Worm (Caenorhabditis elegans): ENCODE data around the gene col-80.

Gene col-80

DNA sequence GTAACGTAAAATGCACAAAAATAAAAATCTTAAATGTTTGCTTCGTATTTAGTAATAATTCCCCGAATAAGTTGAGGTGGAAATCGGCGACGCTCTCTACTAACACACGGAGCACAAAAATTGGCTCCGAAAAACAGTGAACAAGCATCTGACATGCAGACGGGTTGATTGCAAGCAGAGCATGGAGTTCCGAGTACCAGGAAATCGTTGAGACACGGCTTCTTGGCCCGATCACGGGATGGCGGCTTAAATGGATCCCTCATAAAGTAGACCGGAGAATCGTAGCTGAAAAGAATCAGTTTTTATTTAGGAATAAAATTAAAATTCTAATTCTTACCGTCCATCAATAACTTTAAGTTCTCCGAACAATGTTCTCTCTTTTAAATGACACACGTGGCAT is 44.7 kb upstream of the col-80 start (continued):
- 0 out of 2 replicates have a peak, but pooled peaks have one; percentile 32 for TF ChIP-seq hsf-1 (GFP tag; IDR thresholded peaks at IDR 0.05)
- no peak for TF ChIP-seq zfh-2 (GFP tag; conservative IDR thresholded peaks at IDR 0.05)
- TF ChIP-seq madf-6 (GFP tag; IDR thresholded peaks at IDR 0.05) = peak; percentile 22; the same call in 1 of the 2 replicates
- no peak for TF ChIP-seq nhr-27 (tag; optimal IDR thresholded peaks at IDR 0.05)
- TF ChIP-seq ets-4 (GFP tag; optimal IDR thresholded peaks at IDR 0.05) = no peak

DNA sequence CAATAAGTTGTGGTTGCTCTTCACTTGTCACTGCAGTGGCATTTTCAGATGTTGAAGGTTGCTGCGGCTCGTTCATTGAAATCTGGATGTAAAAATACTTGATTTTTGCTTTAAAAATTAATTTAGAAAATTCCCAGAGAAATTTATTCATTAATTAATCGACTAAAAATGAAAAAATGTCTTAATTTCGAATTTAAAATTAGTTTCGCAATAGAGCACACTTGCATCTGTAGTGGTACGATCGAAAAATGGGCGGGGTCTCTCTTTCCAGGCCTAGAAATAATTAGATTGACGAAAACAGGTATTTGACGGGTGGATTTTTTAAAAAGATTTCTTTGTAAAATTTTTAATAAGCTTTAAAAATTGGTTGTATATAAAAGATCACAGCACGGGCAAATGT is 44.3 kb upstream of the col-80 start, which contains the start of gene D2089.8:
TSS of gene D2089.8 (minus strand) at position 84 of the 400 bp plus-strand sequence.
- peak; percentile 92 for TF ChIP-seq madf-8 (GFP tag; conservative IDR thresholded peaks at IDR 0.05)
- peak; percentile 71 for TF ChIP-seq lsl-1 (GFP tag; optimal IDR thresholded peaks at IDR 0.05)
- TF ChIP-seq xnd-1 (tag; optimal IDR thresholded peaks at IDR 0.05) = peak; percentile 48
- TF ChIP-seq tlf-1 (GFP tag; optimal IDR thresholded peaks at IDR 0.05) = no peak
- TF ChIP-seq F57C9.4 (tag; optimal IDR thresholded peaks at IDR 0.05) = no peak
- TF ChIP-seq madf-6 (GFP tag; IDR thresholded peaks at IDR 0.05) = peak; percentile 94
- 0 out of 2 replicates have a peak, but pooled peaks have one; percentile 23 for TF ChIP-seq D2030.7 (GFP tag; IDR thresholded peaks at IDR 0.05)
- TF ChIP-seq dpl-1 (GFP tag; optimal IDR thresholded peaks at IDR 0.05) = peak; percentile 22
- peak; percentile 45 for TF ChIP-seq F33H1.4 (GFP tag; IDR thresholded peaks at IDR 0.05)
- TF ChIP-seq efl-1 (GFP tag; optimal IDR thresholded peaks at IDR 0.05) = peak; percentile 67
- peak; percentile 53 for TF ChIP-seq ceh-91 (GFP tag; IDR thresholded peaks at IDR 0.05)

DNA sequence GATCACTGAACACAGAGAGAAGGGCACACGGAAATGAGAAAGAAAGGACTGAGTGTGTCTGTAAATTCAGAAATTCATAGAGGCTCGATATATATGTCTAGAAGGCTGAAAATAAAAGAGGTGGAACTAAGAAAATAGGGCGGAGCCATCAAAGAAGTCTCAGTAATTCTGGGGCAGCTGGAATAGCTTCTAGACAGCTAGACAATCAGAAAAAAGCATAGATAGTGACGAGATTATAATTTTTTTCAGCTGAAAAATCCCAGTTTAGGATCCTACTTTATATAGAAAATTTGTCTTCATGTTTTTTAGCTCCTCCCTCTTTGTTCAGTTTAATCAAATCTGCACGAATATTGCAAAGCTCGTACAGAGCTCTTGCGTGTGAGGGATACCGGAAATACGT is 42.0 kb upstream of the col-80 start, which contains the start of gene D2089.3:
TSS of gene D2089.3 (minus strand) at position 101 of the 400 bp plus-strand sequence.
- TF ChIP-seq T26A5.8 (tag; optimal IDR thresholded peaks at IDR 0.05) = no peak
- no peak for TF ChIP-seq snpc-1.3 (tag; optimal IDR thresholded peaks at IDR 0.05; ENCODE audit: insufficient read depth)
- TF ChIP-seq sptf-2 (GFP tag; optimal IDR thresholded peaks at IDR 0.05) = no peak
- TF ChIP-seq snpc-1.1 (tag; optimal IDR thresholded peaks at IDR 0.05; ENCODE audit: insufficient read depth) = no peak
- no peak for TF ChIP-seq rpc-1 (optimal IDR thresholded peaks at IDR 0.05)
- no peak for TF ChIP-seq rpc-1 (tag; optimal IDR thresholded peaks at IDR 0.05)
- no peak for TF ChIP-seq mel-28 (tag; optimal IDR thresholded peaks at IDR 0.05; ENCODE audit: borderline replicate concordance)
- no peak for TF ChIP-seq Y56A3A.18 (GFP tag; IDR thresholded peaks at IDR 0.05)
- TF ChIP-seq bed-2 (GFP tag; IDR thresholded peaks at IDR 0.05) = no peak
- TF ChIP-seq ceh-40 (GFP tag; IDR thresholded peaks at IDR 0.05) = no peak
- TF ChIP-seq efl-1 (GFP tag; optimal IDR thresholded peaks at IDR 0.05) = no peak
- TF ChIP-seq athp-1 (tag; optimal IDR thresholded peaks at IDR 0.05) = no peak
- no peak for TF ChIP-seq attf-3 (GFP tag; conservative IDR thresholded peaks at IDR 0.05)
- no peak for TF ChIP-seq die-1 (tag; optimal IDR thresholded peaks at IDR 0.05)
- TF ChIP-seq F37B4.10 (GFP tag; IDR thresholded peaks at IDR 0.05) = no peak
- TF ChIP-seq hsf-1 (GFP tag; IDR thresholded peaks at IDR 0.05) = no peak
- no peak for TF ChIP-seq pha-4 (tag; optimal IDR thresholded peaks at IDR 0.05)
- TF ChIP-seq K12H6.12 (tag; optimal IDR thresholded peaks at IDR 0.05) = no peak
- no peak for TF ChIP-seq nhr-80 (tag; optimal IDR thresholded peaks at IDR 0.05)
- TF ChIP-seq snpc-4 (GFP tag; optimal IDR thresholded peaks at IDR 0.05) = no peak
- no peak for TF ChIP-seq snpc-4 (tag; optimal IDR thresholded peaks at IDR 0.05)
- TF ChIP-seq hlh-26 (GFP tag; conservative IDR thresholded peaks at IDR 0.05) = no peak

DNA sequence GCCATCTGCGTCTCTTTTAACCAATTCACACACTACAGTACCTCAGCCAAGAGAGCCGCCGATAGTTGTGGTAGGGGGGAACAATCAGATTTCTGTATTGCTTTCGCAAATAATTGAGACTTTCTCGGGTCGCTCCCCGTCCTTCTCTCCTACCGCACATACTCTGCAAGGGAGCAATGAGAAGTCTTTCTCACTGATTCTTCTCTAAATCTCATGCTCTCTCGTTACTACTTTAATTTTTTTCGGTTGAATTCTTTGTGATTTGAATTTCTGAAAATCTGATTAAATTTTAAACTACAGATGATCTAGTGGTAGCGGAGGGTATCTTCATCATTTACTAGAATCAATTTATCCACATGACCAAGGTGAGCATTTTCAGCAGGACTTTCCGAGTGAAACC is 31.7 kb upstream of the col-80 start, which contains the start of gene ptb-1:
TSS of gene ptb-1 (plus strand) at position 301 of the 400 bp plus-strand sequence.
- no peak for TF ChIP-seq mel-28 (tag; optimal IDR thresholded peaks at IDR 0.05; ENCODE audit: borderline replicate concordance)
- no peak for TF ChIP-seq F52B5.7 (tag; optimal IDR thresholded peaks at IDR 0.05)
- TF ChIP-seq unc-130 (GFP tag; optimal IDR thresholded peaks at IDR 0.05) = no peak
- no peak for TF ChIP-seq B0035.1 (tag; optimal IDR thresholded peaks at IDR 0.05)
- no peak for TF ChIP-seq mes-4 (tag; optimal IDR thresholded peaks at IDR 0.05)
- no peak for TF ChIP-seq attf-3 (GFP tag; conservative IDR thresholded peaks at IDR 0.05)
- TF ChIP-seq somi-1 (GFP tag; optimal IDR thresholded peaks at IDR 0.05) = no peak
- no peak for TF ChIP-seq dox-1 (GFP tag; IDR thresholded peaks at IDR 0.05)
- no peak for TF ChIP-seq C06A6.2 (GFP tag; conservative IDR thresholded peaks at IDR 0.05)

Data from whole organism, young adult.